Worm (Caenorhabditis elegans) whole organism, L1 larva: ENCODE results near the gene F52H2.1.

Experiments used
- C16A3.4 ChIP-seq: fragments of 150-350 bp; optimal IDR thresholded peaks from 2 replicates; lab custom pipeline; 2014; ENCODE audit warnings: missing biosample characterization, missing genetic modification characterization
- C34B4.2 ChIP-seq: sonication (generic microtip); optimal IDR thresholded peaks from 2 replicates; lab custom pipeline; 2017; ENCODE audit warnings: mild to moderate bottlenecking, missing genetic modification characterization, missing compliant biosample characterization
- aha-1 ChIP-seq: fragments of 150-350 bp; optimal IDR thresholded peaks from 2 replicates; lab custom pipeline; 2014; ENCODE audit warnings: missing biosample characterization, missing genetic modification characterization
- aly-2 ChIP-seq: fragments of 150-350 bp; optimal IDR thresholded peaks from 2 replicates; lab custom pipeline; 2014; ENCODE audit warnings: missing biosample characterization, missing genetic modification characterization
- ama-1 ChIP-seq: fragments of 150-350 bp; optimal IDR thresholded peaks from 2 replicates; lab custom pipeline; 2014
- ceh-8 ChIP-seq: fragments of 200-800 bp; sonication (Bioruptor generic); optimal IDR thresholded peaks from 2 replicates; lab custom pipeline; 2018; ENCODE audit warnings: mild to moderate bottlenecking, missing genetic modification characterization, moderate library complexity, missing compliant biosample characterization
- ceh-82 ChIP-seq, 3 experiments: fragments of 150-350 bp in 1 of 3; sonication (generic microtip) in 2 of 3; optimal IDR thresholded peaks; 2 replicates each; lab custom pipeline; 2014 to 2017; ENCODE audit warnings: missing biosample characterization in 3 of 3, missing genetic modification characterization in 3 of 3
- ceh-88 ChIP-seq: fragments of 200-800 bp; sonication (Bioruptor generic); IDR thresholded peaks from 2 replicates; pipeline ENCODE4 v1.3.6; 2022; ENCODE audit warnings: missing genetic modification characterization, missing compliant biosample characterization
- dsc-1 ChIP-seq: sonication (generic microtip); optimal IDR thresholded peaks from 2 replicates; lab custom pipeline; 2016; ENCODE audit warnings: mild to moderate bottlenecking, missing genetic modification characterization, missing compliant biosample characterization
- efl-1 ChIP-seq, 4 experiments: fragments of 150-350 bp; optimal IDR thresholded peaks in 3 of 4; peaks in 1 of 4; 1 replicate in 1 of 4; 2 replicates in 3 of 4; lab custom pipeline; 2014; ENCODE audit warnings: missing biosample characterization in 2 of 4, missing genetic modification characterization in 2 of 4, missing genetic modification reagents in 2 of 4
- efl-3 ChIP-seq: fragments of 200-800 bp; sonication (Bioruptor generic); optimal IDR thresholded peaks from 2 replicates; lab custom pipeline; 2018; ENCODE audit warnings: mild to moderate bottlenecking, missing genetic modification characterization, missing compliant biosample characterization
- egl-13 ChIP-seq: sonication (generic microtip); optimal IDR thresholded peaks from 2 replicates; lab custom pipeline; 2016; ENCODE audit warnings: missing genotype, missing genetic modification reagents, missing genetic modification characterization, missing compliant biosample characterization
- egl-27 ChIP-seq, 2 experiments: fragments of 150-350 bp in 1 of 2; sonication (generic microtip); optimal IDR thresholded peaks; 3 replicates each; lab custom pipeline; 2017 to 2018; ENCODE audit warnings: missing biosample characterization in 2 of 2, missing genetic modification characterization in 2 of 2, missing genetic modification reagents in 2 of 2
- elt-2 ChIP-seq: sonication (generic microtip); optimal IDR thresholded peaks from 2 replicates; lab custom pipeline; 2016; ENCODE audit warnings: missing genetic modification characterization, mild to moderate bottlenecking, inconsistent platforms, missing compliant biosample characterization, missing genetic modification reagents
- elt-3 ChIP-seq, 6 experiments: fragments of 150-350 bp in 1 of 6; sonication (generic microtip); optimal IDR thresholded peaks; 2 replicates each; lab custom pipeline; 2017 to 2018; ENCODE audit warnings: missing biosample characterization in 6 of 6, missing genetic modification characterization in 6 of 6, inconsistent platforms in 1 of 6
- fkh-10 ChIP-seq: sonication (generic microtip); optimal IDR thresholded peaks from 2 replicates; lab custom pipeline; 2017; ENCODE audit warnings: missing biosample characterization, missing genetic modification reagents, missing genetic modification characterization
- fkh-8 ChIP-seq: sonication (generic microtip); optimal IDR thresholded peaks from 2 replicates; lab custom pipeline; 2016; ENCODE audit warnings: mild to moderate bottlenecking, missing genetic modification characterization, missing compliant biosample characterization
- fos-1 ChIP-seq: fragments of 150-350 bp; optimal IDR thresholded peaks from 2 replicates; lab custom pipeline; 2014; ENCODE audit warnings: missing biosample characterization, missing genetic modification characterization
- grh-1 ChIP-seq: fragments of 200-800 bp; sonication (Bioruptor generic); IDR thresholded peaks from 2 replicates; pipeline ENCODE4 v1.3.6; 2022; ENCODE audit warnings: missing genetic modification reagents, missing genetic modification characterization, missing compliant biosample characterization
- hlh-4 ChIP-seq: sonication (generic microtip); optimal IDR thresholded peaks from 2 replicates; lab custom pipeline; 2016; ENCODE audit warnings: mild to moderate bottlenecking, missing genetic modification characterization, missing compliant biosample characterization
- hpl-2 ChIP-seq: fragments of 150-350 bp; optimal IDR thresholded peaks from 2 replicates; lab custom pipeline; 2014; ENCODE audit warnings: missing biosample characterization, missing genetic modification reagents, missing genetic modification characterization
- irx-1 ChIP-seq: sonication (generic microtip); optimal IDR thresholded peaks from 2 replicates; lab custom pipeline; 2016; ENCODE audit warnings: missing genetic modification characterization, missing compliant biosample characterization
- jun-1 ChIP-seq: fragments of 150-350 bp; optimal IDR thresholded peaks from 2 replicates; lab custom pipeline; 2014; ENCODE audit warnings: missing biosample characterization, missing genetic modification reagents, missing genetic modification characterization
- lin-13 ChIP-seq: fragments of 150-350 bp; optimal IDR thresholded peaks from 2 replicates; lab custom pipeline; 2014; ENCODE audit warnings: missing biosample characterization, missing genetic modification reagents, missing genetic modification characterization
- lin-14 ChIP-seq: fragments of 200-800 bp; sonication (Bioruptor generic); optimal IDR thresholded peaks from 2 replicates; lab custom pipeline; 2018; ENCODE audit warnings: mild to moderate bottlenecking, missing genetic modification characterization, moderate library complexity, missing compliant biosample characterization
- lin-15B ChIP-seq: fragments of 150-350 bp; sonication (generic microtip); optimal IDR thresholded peaks from 3 replicates; lab custom pipeline; 2014; ENCODE audit warnings: missing biosample characterization, missing genetic modification characterization
- lin-35 ChIP-seq, 2 experiments: fragments of 150-350 bp; optimal IDR thresholded peaks; 2 replicates each; lab custom pipeline; 2014; ENCODE audit warnings: missing biosample characterization in 2 of 2, missing genetic modification characterization in 2 of 2, missing genetic modification reagents in 2 of 2
- lir-3 ChIP-seq: sonication (generic microtip); optimal IDR thresholded peaks from 2 replicates; lab custom pipeline; 2016; ENCODE audit warnings: mild to moderate bottlenecking, missing genetic modification characterization, moderate library complexity, missing compliant biosample characterization; ENCODE audit not compliant: poor library complexity
- lsy-2 ChIP-seq, 2 experiments: fragments of 150-350 bp; optimal IDR thresholded peaks; 2 replicates each; lab custom pipeline; 2014; ENCODE audit warnings: missing biosample characterization in 2 of 2, missing genetic modification characterization in 2 of 2
- mdl-1 ChIP-seq, 2 experiments: fragments of 150-350 bp; optimal IDR thresholded peaks; 2 replicates each; lab custom pipeline; 2014 to 2017; ENCODE audit warnings: missing biosample characterization in 2 of 2, missing genetic modification characterization in 2 of 2, inconsistent platforms in 1 of 2
- mef-2 ChIP-seq: fragments of 150-350 bp; optimal IDR thresholded peaks from 2 replicates; lab custom pipeline; 2014; ENCODE audit warnings: missing biosample characterization, missing genetic modification characterization
- nhr-12 ChIP-seq: sonication (generic microtip); optimal IDR thresholded peaks from 2 replicates; lab custom pipeline; 2017; ENCODE audit warnings: missing biosample characterization, missing genetic modification characterization
- nhr-19 ChIP-seq: fragments of 200-800 bp; sonication (Bioruptor generic); conservative IDR thresholded peaks from 2 replicates; pipeline ENCODE4 v1.3.6; 2022; ENCODE audit warnings: missing genetic modification characterization, missing compliant biosample characterization
- nhr-20 ChIP-seq: sonication (generic microtip); optimal IDR thresholded peaks from 2 replicates; lab custom pipeline; 2016; ENCODE audit warnings: mild to moderate bottlenecking, missing genetic modification characterization, missing compliant biosample characterization
- nhr-237 ChIP-seq: fragments of 150-350 bp; optimal IDR thresholded peaks from 2 replicates; lab custom pipeline; 2014; ENCODE audit warnings: missing biosample characterization, missing genetic modification characterization
- nhr-47 ChIP-seq: sonication (generic microtip); optimal IDR thresholded peaks from 2 replicates; lab custom pipeline; 2016; ENCODE audit warnings: mild to moderate bottlenecking, missing genetic modification characterization, moderate library complexity, missing compliant biosample characterization
- nhr-71 ChIP-seq: sonication (generic microtip); optimal IDR thresholded peaks from 2 replicates; lab custom pipeline; 2016; ENCODE audit warnings: mild to moderate bottlenecking, missing genetic modification characterization, moderate library complexity, missing compliant biosample characterization
- nhr-77 ChIP-seq: fragments of 150-350 bp; optimal IDR thresholded peaks from 2 replicates; lab custom pipeline; 2014; ENCODE audit warnings: missing biosample characterization, missing genetic modification characterization
- nhr-90 ChIP-seq: sonication (generic microtip); optimal IDR thresholded peaks from 2 replicates; lab custom pipeline; 2016; ENCODE audit warnings: mild to moderate bottlenecking, missing genetic modification characterization, missing compliant biosample characterization; ENCODE audit not compliant: poor library complexity
- pax-3 ChIP-seq: fragments of 200-800 bp; sonication (Bioruptor generic); optimal IDR thresholded peaks from 2 replicates; lab custom pipeline; 2018; ENCODE audit warnings: mild to moderate bottlenecking, missing genetic modification characterization, moderate library complexity, missing compliant biosample characterization
- pqm-1 ChIP-seq: sonication (generic microtip); optimal IDR thresholded peaks from 3 replicates; lab custom pipeline; 2017; ENCODE audit warnings: missing biosample characterization, missing genetic modification characterization
- rnt-1 ChIP-seq: sonication (generic microtip); optimal IDR thresholded peaks from 2 replicates; lab custom pipeline; 2016; ENCODE audit warnings: mild to moderate bottlenecking, missing genetic modification characterization, moderate library complexity, missing compliant biosample characterization
- skn-1 ChIP-seq: fragments of 150-350 bp; optimal IDR thresholded peaks from 2 replicates; lab custom pipeline; 2014; ENCODE audit warnings: missing biosample characterization, missing genetic modification characterization
- sox-4 ChIP-seq: sonication (generic microtip); optimal IDR thresholded peaks from 2 replicates; lab custom pipeline; 2016; ENCODE audit warnings: missing genetic modification characterization, missing compliant biosample characterization
- sup-37 ChIP-seq: fragments of 200-800 bp; sonication (Bioruptor generic); optimal IDR thresholded peaks from 2 replicates; lab custom pipeline; 2018; ENCODE audit warnings: mild to moderate bottlenecking, missing genetic modification characterization, missing compliant biosample characterization
- swsn-7 ChIP-seq: sonication (generic microtip); optimal IDR thresholded peaks from 2 replicates; lab custom pipeline; 2016; ENCODE audit warnings: missing genetic modification characterization, missing compliant biosample characterization
- tbx-2 ChIP-seq: sonication (generic microtip); optimal IDR thresholded peaks from 2 replicates; lab custom pipeline; 2016; ENCODE audit warnings: missing genetic modification characterization, missing compliant biosample characterization
- unc-130 ChIP-seq: fragments of 150-350 bp; optimal IDR thresholded peaks from 2 replicates; lab custom pipeline; 2017; ENCODE audit warnings: missing biosample characterization, missing genetic modification characterization, inconsistent platforms
- unc-86 ChIP-seq: sonication (generic microtip); optimal IDR thresholded peaks from 2 replicates; lab custom pipeline; 2016; ENCODE audit warnings: missing genetic modification characterization, missing compliant biosample characterization
- xbp-1 ChIP-seq: sonication (generic microtip); optimal IDR thresholded peaks from 2 replicates; lab custom pipeline; 2016; ENCODE audit warnings: missing genetic modification characterization, missing compliant biosample characterization
- zag-1 ChIP-seq: fragments of 150-350 bp; optimal IDR thresholded peaks from 2 replicates; lab custom pipeline; 2014; ENCODE audit warnings: missing biosample characterization, missing genetic modification characterization
- ztf-11 ChIP-seq, 2 experiments: sonication (generic microtip); optimal IDR thresholded peaks; 2 replicates each; lab custom pipeline; 2016 to 2017; ENCODE audit warnings: missing genetic modification characterization in 2 of 2, missing biosample characterization in 1 of 2, missing compliant biosample characterization in 1 of 2

The F52H2.1 gene

DNA sequence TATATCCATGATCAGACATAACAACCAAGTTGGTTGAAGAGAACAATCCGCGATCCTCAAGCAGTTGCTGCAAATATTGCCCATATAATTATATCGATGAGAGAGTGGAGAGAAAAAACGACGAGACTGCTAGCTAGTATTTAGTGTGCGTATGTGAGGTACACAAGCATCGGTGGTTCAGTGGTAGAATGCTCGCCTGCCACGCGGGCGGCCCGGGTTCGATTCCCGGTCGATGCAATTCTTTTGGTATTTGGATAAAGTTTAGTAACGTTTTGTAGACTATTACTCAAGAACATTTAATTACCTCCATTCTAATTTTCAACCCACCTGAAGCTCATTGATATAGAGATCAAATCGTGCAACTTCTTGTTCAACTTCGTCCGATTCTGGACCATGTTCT, 40.2 kb downstream of the F52H2.1 start:
- TF ChIP-seq egl-13 (tag; lab: Kevin White, UChicago) (peak; percentile 32), lin-35 (GFP tag; optimal IDR thresholded peaks at IDR 0.05; lab: Kevin White, UChicago) (peak; percentile 30 to 70), rnt-1 (peak; percentile 63), mef-2 (tag; lab: Kevin White, UChicago) (no peak), skn-1 (tag; lab: Kevin White, UChicago) (peak; percentile 91), nhr-77 (tag; lab: Kevin White, UChicago) (peak; percentile 38), ceh-8 (GFP tag; lab: Kevin White, UChicago) (no peak), hpl-2 (GFP tag; lab: Kevin White, UChicago) (no peak), ceh-82 (tag; optimal IDR thresholded peaks at IDR 0.05; lab: Kevin White, UChicago) (peak; percentile 11 to 60 (median 54)), tbx-2 (peak; percentile 67), C34B4.2 (tag; lab: Kevin White, UChicago) (no peak), elt-3 (tag; optimal IDR thresholded peaks at IDR 0.05; lab: Kevin White, UChicago) (peak in 2 of 6 experiments; percentile 0 to 15), xbp-1 (tag; lab: Kevin White, UChicago) (peak; percentile 56), nhr-71 (tag; lab: Kevin White, UChicago) (peak; percentile 78), fos-1 (peak; percentile 39), C16A3.4 (tag; lab: Kevin White, UChicago) (peak; percentile 71), nhr-20 (tag; lab: Kevin White, UChicago) (peak; percentile 78), nhr-90 (tag; lab: Kevin White, UChicago) (peak; percentile 76), mdl-1 (tag; optimal IDR thresholded peaks at IDR 0.05; lab: Kevin White, UChicago) (peak in 1 of 2 experiments; percentile 67), fkh-10 (GFP tag; lab: Kevin White, UChicago) (no peak), nhr-47 (tag; lab: Kevin White, UChicago) (peak; percentile 83), grh-1 (GFP tag; lab: Robert Waterston, UW) (0 out of 2 replicates have a peak, but pooled peaks have one; percentile 31), efl-3 (no peak), irx-1 (tag; lab: Kevin White, UChicago) (peak; percentile 6), lsy-2 (tag; optimal IDR thresholded peaks at IDR 0.05; lab: Kevin White, UChicago) (peak; percentile 34 to 47), nhr-19 (GFP tag; lab: Robert Waterston, UW) (peak; percentile 75), zag-1 (tag; lab: Kevin White, UChicago) (no peak), elt-2 (peak; percentile 32), lir-3 (peak; percentile 49), lin-15B (no peak), ztf-11 (tag; optimal IDR thresholded peaks at IDR 0.05; lab: Kevin White, UChicago) (peak in 1 of 2 experiments; percentile 42), swsn-7 (peak; percentile 72), fkh-8 (tag; lab: Kevin White, UChicago) (peak; percentile 74), lin-13 (GFP tag; lab: Kevin White, UChicago) (peak; percentile 39), unc-86 (tag; lab: Kevin White, UChicago) (peak; percentile 9), ama-1 (lab: Kevin White, UChicago) (no peak), ceh-88 (peak; percentile 56; the same call in 1 of the 2 replicates), egl-27 (tag; optimal IDR thresholded peaks at IDR 0.05; lab: Kevin White, UChicago) (no peak), aha-1 (tag; lab: Kevin White, UChicago) (no peak), dsc-1 (peak; percentile 79), pqm-1 (tag; lab: Kevin White, UChicago) (no peak), aly-2 (tag; lab: Kevin White, UChicago) (no peak), nhr-237 (tag; lab: Kevin White, UChicago) (no peak), pax-3 (tag; lab: Kevin White, UChicago) (peak; percentile 52), lin-14 (GFP tag; lab: Kevin White, UChicago) (peak; percentile 72), sox-4 (tag; lab: Kevin White, UChicago) (peak; percentile 15), unc-130 (peak; percentile 84), jun-1 (tag; lab: Kevin White, UChicago) (peak; percentile 25), sup-37 (no peak), efl-1 (optimal IDR thresholded peaks at IDR 0.05; lab: Kevin White, UChicago) (peak; percentile 1 to 21), efl-1 (GFP tag; optimal IDR thresholded peaks at IDR 0.05 in 1 of 2; lab: Kevin White, UChicago) (peak in 1 of 2 experiments; percentile 93), hlh-4 (tag; lab: Kevin White, UChicago) (no peak), nhr-12 (no peak)
